Fruit fly (Drosophila melanogaster) whole organism, embryonic: Measurements from ENCODE around the gene CG34313.

Experiments
- Atf-2 ChIP-seq: fragments of 200-800 bp; sonication (Bioruptor generic); optimal IDR thresholded peaks from 2 replicates; lab custom pipeline; 2016; ENCODE audit warnings: missing biosample characterization, missing genetic modification characterization
- Bdp1 ChIP-seq: fragments of 200-800 bp; sonication (Bioruptor generic); optimal IDR thresholded peaks from 3 replicates; lab custom pipeline; 2016; ENCODE audit warnings: missing biosample characterization, missing genetic modification characterization
- C15 ChIP-seq: fragments of 200-800 bp; sonication (Bioruptor generic); IDR thresholded peaks from 3 replicates; pipeline ENCODE4 v1.3.6; 2022; ENCODE audit warnings: missing biosample characterization, missing genetic modification characterization
- CG11696 ChIP-seq: fragments of 200-800 bp; sonication (Bioruptor generic); IDR thresholded peaks from 2 replicates; pipeline ENCODE4 v1.3.6; 2022; ENCODE audit warnings: missing biosample characterization, missing genetic modification characterization
- CG11723 ChIP-seq: fragments of 200-800 bp; sonication (Bioruptor generic); optimal IDR thresholded peaks from 2 replicates; lab custom pipeline; 2017; ENCODE audit warnings: missing biosample characterization, mild to moderate bottlenecking, missing genetic modification characterization
- CG15073 ChIP-seq: fragments of 200-800 bp; sonication (Bioruptor generic); optimal IDR thresholded peaks from 2 replicates; lab custom pipeline; 2016; ENCODE audit warnings: missing biosample characterization, missing genetic modification characterization
- CG16813 ChIP-seq: fragments of 200-800 bp; sonication (Bioruptor generic); IDR thresholded peaks from 3 replicates; pipeline ENCODE4 v1.3.6; 2022; ENCODE audit warnings: missing biosample characterization, missing genetic modification characterization; ENCODE audit not compliant: partially characterized antibody
- CG18262 ChIP-seq: fragments of 200-800 bp; optimal IDR thresholded peaks from 3 replicates; lab custom pipeline; 2019; ENCODE audit warnings: missing biosample characterization, mild to moderate bottlenecking, missing genetic modification characterization, moderate library complexity
- CG18476 ChIP-seq: fragments of 200-800 bp; sonication (Bioruptor generic); optimal IDR thresholded peaks from 2 replicates; lab custom pipeline; 2016; ENCODE audit warnings: missing biosample characterization, mild to moderate bottlenecking, missing genetic modification characterization
- CG2202 ChIP-seq: fragments of 200-800 bp; sonication (Bioruptor generic); optimal IDR thresholded peaks from 2 replicates; lab custom pipeline; 2018; ENCODE audit warnings: missing biosample characterization, mild to moderate bottlenecking, missing genetic modification characterization
- CG30431 ChIP-seq: fragments of 200-800 bp; sonication (Bioruptor generic); optimal IDR thresholded peaks from 2 replicates; lab custom pipeline; 2017; ENCODE audit warnings: missing biosample characterization, missing genetic modification characterization
- CG3163 ChIP-seq: fragments of 200-800 bp; sonication (Bioruptor generic); optimal IDR thresholded peaks from 3 replicates; lab custom pipeline; 2016; ENCODE audit warnings: missing biosample characterization, missing genetic modification characterization
- CG4360 ChIP-seq: fragments of 200-800 bp; sonication (Bioruptor generic); IDR thresholded peaks from 2 replicates; pipeline ENCODE4 v1.3.6; 2022; ENCODE audit warnings: missing biosample characterization, missing genetic modification characterization
- CG5180 ChIP-seq: fragments of 200-800 bp; sonication (Bioruptor generic); optimal IDR thresholded peaks from 3 replicates; lab custom pipeline; 2017; ENCODE audit warnings: missing biosample characterization, missing genetic modification characterization, mild to moderate bottlenecking, moderate library complexity, missing genetic modification reagents
- CG6854 ChIP-seq: fragments of 200-800 bp; sonication (Bioruptor generic); optimal IDR thresholded peaks from 3 replicates; lab custom pipeline; 2017; ENCODE audit warnings: missing biosample characterization, mild to moderate bottlenecking, missing genetic modification characterization
- CG8359 ChIP-seq: fragments of 200-800 bp; sonication (Bioruptor generic); optimal IDR thresholded peaks from 2 replicates; lab custom pipeline; 2017; ENCODE audit warnings: missing biosample characterization, mild to moderate bottlenecking, missing genetic modification characterization, borderline replicate concordance
- CG8478 ChIP-seq: fragments of >200 bp; optimal IDR thresholded peaks from 2 replicates; lab custom pipeline; 2018
- CG8924 ChIP-seq: fragments of 200-800 bp; optimal IDR thresholded peaks from 3 replicates; lab custom pipeline; 2019; ENCODE audit warnings: missing biosample characterization, mild to moderate bottlenecking, missing genetic modification characterization, moderate library complexity
- CG9876 ChIP-seq: fragments of 200-800 bp; sonication (Bioruptor generic); optimal IDR thresholded peaks from 2 replicates; lab custom pipeline; 2016; ENCODE audit warnings: missing biosample characterization, missing genetic modification characterization
- CG9932 ChIP-seq: fragments of 200-800 bp; sonication (Bioruptor generic); IDR thresholded peaks from 2 replicates; pipeline ENCODE4 v1.3.6; 2022; ENCODE audit warnings: missing biosample characterization, missing genetic modification characterization
- CrebB ChIP-seq: fragments of 200-800 bp; sonication (Bioruptor generic); optimal IDR thresholded peaks from 3 replicates; lab custom pipeline; 2018; ENCODE audit warnings: missing biosample characterization, mild to moderate bottlenecking, missing genetic modification characterization
- Dip2 ChIP-seq: fragments of 200-800 bp; sonication (Bioruptor generic); IDR thresholded peaks from 2 replicates; pipeline ENCODE4 v1.3.6; 2022; ENCODE audit warnings: missing biosample characterization, missing genetic modification characterization
- Dip3 ChIP-seq: fragments of 200-800 bp; sonication (Bioruptor generic); optimal IDR thresholded peaks from 3 replicates; lab custom pipeline; 2016; ENCODE audit warnings: missing biosample characterization, missing genetic modification characterization
- Elba2 ChIP-seq: fragments of 200-800 bp; sonication (Bioruptor generic); optimal IDR thresholded peaks from 3 replicates; lab custom pipeline; 2016; ENCODE audit warnings: missing biosample characterization, missing genetic modification characterization
- Gug ChIP-seq: fragments of 200-800 bp; sonication (Bioruptor generic); IDR thresholded peaks from 4 replicates; pipeline ENCODE4 v1.3.6; 2022; ENCODE audit warnings: missing biosample characterization, missing genetic modification characterization
- HLHmδ ChIP-seq: fragments of 200-800 bp; sonication (Bioruptor generic); optimal IDR thresholded peaks from 2 replicates; lab custom pipeline; 2018; ENCODE audit warnings: missing biosample characterization, mild to moderate bottlenecking, missing genetic modification characterization, moderate library complexity
- HmgZ ChIP-seq: fragments of 200-800 bp; sonication (Bioruptor generic); optimal IDR thresholded peaks from 2 replicates; lab custom pipeline; 2018; ENCODE audit warnings: missing biosample characterization, mild to moderate bottlenecking, missing genetic modification characterization
- MTF-1 ChIP-seq: fragments of 200-800 bp; sonication (Bioruptor generic); optimal IDR thresholded peaks from 2 replicates; lab custom pipeline; 2018; ENCODE audit warnings: missing biosample characterization, mild to moderate bottlenecking, missing genetic modification characterization, borderline replicate concordance
- Mad ChIP-seq: fragments of 200-800 bp; sonication (Bioruptor generic); optimal IDR thresholded peaks from 2 replicates; lab custom pipeline; 2016; ENCODE audit warnings: missing biosample characterization, missing genetic modification characterization
- Nf-YA ChIP-seq: fragments of 200-800 bp; sonication (Bioruptor generic); IDR thresholded peaks from 2 replicates; pipeline ENCODE4 v1.3.6; 2022; ENCODE audit warnings: missing biosample characterization, missing genetic modification characterization
- NfI ChIP-seq: fragments of 200-800 bp; sonication (Bioruptor generic); optimal IDR thresholded peaks from 3 replicates; lab custom pipeline; 2018; ENCODE audit warnings: missing biosample characterization, mild to moderate bottlenecking, missing genetic modification characterization, moderate library complexity
- Pdp1 ChIP-seq, 2 experiments: fragments of 200-800 bp; sonication (Bioruptor generic); optimal IDR thresholded peaks; 3 replicates each; lab custom pipeline; 2016; ENCODE audit warnings: missing biosample characterization in 2 of 2, missing genetic modification characterization in 2 of 2, mild to moderate bottlenecking in 1 of 2, moderate library complexity in 1 of 2
- Ptx1 ChIP-seq: fragments of 200-800 bp; sonication (Bioruptor generic); IDR thresholded peaks from 2 replicates; pipeline ENCODE4 v1.3.6; 2022; ENCODE audit warnings: missing biosample characterization, missing genetic modification characterization
- Rfx ChIP-seq: fragments of 200-800 bp; sonication (Bioruptor generic); IDR thresholded peaks from 2 replicates; pipeline ENCODE4 v1.3.6; 2022; ENCODE audit warnings: missing biosample characterization, missing genetic modification characterization
- abd-A ChIP-seq: fragments of 200-800 bp; sonication (Bioruptor generic); optimal IDR thresholded peaks from 3 replicates; lab custom pipeline; 2019; ENCODE audit warnings: missing biosample characterization, mild to moderate bottlenecking, missing genetic modification characterization, moderate library complexity
- croc ChIP-seq: fragments of 200-800 bp; sonication (Bioruptor generic); conservative IDR thresholded peaks from 3 replicates; pipeline ENCODE4 v1.3.6; 2022; ENCODE audit warnings: missing biosample characterization, missing genetic modification characterization
- da ChIP-seq: fragments of 200-800 bp; sonication (Bioruptor generic); optimal IDR thresholded peaks from 2 replicates; lab custom pipeline; 2016; ENCODE audit warnings: missing biosample characterization, missing genetic modification characterization
- fd96Cb ChIP-seq: fragments of 200-800 bp; sonication (Bioruptor generic); optimal IDR thresholded peaks from 2 replicates; lab custom pipeline; 2018; ENCODE audit warnings: missing biosample characterization, mild to moderate bottlenecking, missing genetic modification characterization, moderate library complexity
- ftz-f1 ChIP-seq: fragments of 200-800 bp; sonication (Bioruptor generic); optimal IDR thresholded peaks from 2 replicates; lab custom pipeline; 2016; ENCODE audit warnings: missing biosample characterization, missing genetic modification characterization
- gfzf ChIP-seq: fragments of 200-800 bp; sonication (Bioruptor generic); optimal IDR thresholded peaks from 2 replicates; lab custom pipeline; 2016; ENCODE audit warnings: missing biosample characterization, mild to moderate bottlenecking, missing genetic modification characterization, moderate library complexity
- h ChIP-seq: fragments of >200 bp; optimal IDR thresholded peaks from 2 replicates; lab custom pipeline; 2017
- hkb ChIP-seq, 2 experiments: fragments of 200-800 bp in 1 of 2; fragments of >200 bp in 1 of 2; sonication (Bioruptor generic) in 1 of 2; IDR thresholded peaks in 1 of 2; optimal IDR thresholded peaks in 1 of 2; 2 replicates each; pipeline versions ENCODE4 v1.3.6 to Lab custom; 2017 to 2022; ENCODE audit warnings: missing biosample characterization in 1 of 2, missing genetic modification characterization in 1 of 2
- jigr1 ChIP-seq: fragments of 200-800 bp; sonication (Bioruptor generic); IDR thresholded peaks from 3 replicates; pipeline ENCODE4 v1.3.6; 2022; ENCODE audit warnings: missing biosample characterization, missing genetic modification characterization
- lilli ChIP-seq: fragments of 200-800 bp; sonication (Bioruptor generic); optimal IDR thresholded peaks from 3 replicates; lab custom pipeline; 2016; ENCODE audit warnings: missing biosample characterization, missing genetic modification characterization
- lov ChIP-seq, 2 experiments: fragments of 200-800 bp in 1 of 2; fragments of >200 bp in 1 of 2; sonication (Bioruptor generic) in 1 of 2; IDR thresholded peaks in 1 of 2; optimal IDR thresholded peaks in 1 of 2; 2 replicates in 1 of 2; 3 replicates in 1 of 2; pipeline versions ENCODE4 v1.3.6 to Lab custom; 2017 to 2022; ENCODE audit warnings: missing biosample characterization in 1 of 2, missing genetic modification characterization in 1 of 2
- sisA ChIP-seq: fragments of 200-800 bp; sonication (Bioruptor generic); IDR thresholded peaks from 2 replicates; pipeline ENCODE4 v1.3.6; 2022; ENCODE audit warnings: missing biosample characterization, missing genetic modification characterization
- sr ChIP-seq: fragments of 200-800 bp; sonication (Bioruptor generic); IDR thresholded peaks from 3 replicates; pipeline ENCODE4 v1.3.6; 2022; ENCODE audit warnings: missing biosample characterization, missing genetic modification characterization
- trem ChIP-seq: fragments of 200-800 bp; optimal IDR thresholded peaks from 3 replicates; lab custom pipeline; 2019; ENCODE audit warnings: missing biosample characterization, mild to moderate bottlenecking, missing genetic modification characterization, moderate library complexity
- trh ChIP-seq: fragments of 200-800 bp; sonication (Bioruptor generic); optimal IDR thresholded peaks from 2 replicates; lab custom pipeline; 2016; ENCODE audit warnings: missing biosample characterization, missing genetic modification characterization
- unc-4 ChIP-seq: fragments of 200-800 bp; sonication (Bioruptor generic); IDR thresholded peaks from 2 replicates; pipeline ENCODE4 v1.3.6; 2022; ENCODE audit warnings: missing biosample characterization, missing genetic modification characterization; ENCODE audit not compliant: partially characterized antibody
- yki ChIP-seq: fragments of >200 bp; optimal IDR thresholded peaks from 3 replicates; lab custom pipeline; 2018
- zen2 ChIP-seq: fragments of 200-800 bp; sonication (Bioruptor generic); IDR thresholded peaks from 3 replicates; pipeline ENCODE4 v1.3.6; 2022; ENCODE audit warnings: missing biosample characterization, missing genetic modification characterization; ENCODE audit not compliant: partially characterized antibody

The CG34313 gene

dm6 chr2L:16879288-16879687, at the start of gene CG34313, which contains the start of the genes CG32832 and CG31743 (continued):
- TF ChIP-seq CG15073 (GFP tag; lab: Kevin White, UChicago) = no peak
- no peak for TF ChIP-seq CG30431 (GFP tag; lab: Kevin White, UChicago)
- TF ChIP-seq lov (optimal IDR thresholded peaks at IDR 0.05; lab: Kevin White, UChicago) = no peak
- no peak for TF ChIP-seq lov (GFP tag; IDR thresholded peaks at IDR 0.05; lab: Robert Waterston, UW)
- TF ChIP-seq CG9932 = no peak
- peak; percentile 82 for TF ChIP-seq unc-4 (GFP tag; lab: Robert Waterston, UW)
- TF ChIP-seq fd96Cb = no peak
- TF ChIP-seq ftz-f1 (GFP tag; lab: Kevin White, UChicago) = no peak
- no peak for TF ChIP-seq da
- no peak for TF ChIP-seq CrebB (tag; lab: Kevin White, UChicago)
- no peak for TF ChIP-seq CG8478 (lab: Kevin White, UChicago)
- no peak for TF ChIP-seq C15
- TF ChIP-seq CG9876 (GFP tag; lab: Kevin White, UChicago) = no peak
- no peak for TF ChIP-seq Rfx (GFP tag; lab: Robert Waterston, UW)
- no peak for TF ChIP-seq CG2202 (tag; lab: Kevin White, UChicago)
- no peak for TF ChIP-seq CG18262 (tag; lab: Kevin White, UChicago)
- no peak for TF ChIP-seq CG4360 (GFP tag; lab: Robert Waterston, UW)
- no peak for TF ChIP-seq Elba2 (GFP tag; lab: Kevin White, UChicago)
- TF ChIP-seq Pdp1 (GFP tag; optimal IDR thresholded peaks at IDR 0.05; lab: Kevin White, UChicago) = peak in 1 of 2 experiments; percentile 30
- TF ChIP-seq CG16813 (GFP tag; lab: Robert Waterston, UW) = peak; percentile 74
- TF ChIP-seq Atf-2 (GFP tag; lab: Kevin White, UChicago) = no peak
- no peak for TF ChIP-seq h (lab: Kevin White, UChicago)
- no peak for TF ChIP-seq CG3163 (GFP tag; lab: Kevin White, UChicago)
- peak; percentile 66 for TF ChIP-seq HmgZ (tag; lab: Kevin White, UChicago)
- TF ChIP-seq CG8924 (tag; lab: Kevin White, UChicago) = no peak
- no peak for TF ChIP-seq MTF-1 (GFP tag; lab: Kevin White, UChicago)
- TF ChIP-seq gfzf (GFP tag; lab: Kevin White, UChicago) = no peak
- no peak for TF ChIP-seq CG8359 (GFP tag; lab: Kevin White, UChicago)
- no peak for TF ChIP-seq Nf-YA
- TF ChIP-seq trem = peak; percentile 93
- TF ChIP-seq jigr1 (GFP tag; lab: Robert Waterston, UW) = no peak
- TF ChIP-seq yki (lab: Kevin White, UChicago) = no peak
- TF ChIP-seq croc (GFP tag; lab: Robert Waterston, UW) = no peak
- no peak for TF ChIP-seq HLHmδ (GFP tag; lab: Kevin White, UChicago)
- TF ChIP-seq CG11723 (GFP tag; lab: Kevin White, UChicago) = no peak
- TF ChIP-seq Bdp1 (GFP tag; lab: Kevin White, UChicago) = no peak
- no peak for TF ChIP-seq CG6854 (GFP tag; lab: Kevin White, UChicago)
- no peak for TF ChIP-seq Dip2 (GFP tag; lab: Robert Waterston, UW)
- no peak for TF ChIP-seq NfI (GFP tag; lab: Kevin White, UChicago)
- TF ChIP-seq zen2 (GFP tag; lab: Robert Waterston, UW) = peak; percentile 64; the same call in 1 of the 3 replicates
- no peak for TF ChIP-seq sr
- TF ChIP-seq sisA (GFP tag; lab: Robert Waterston, UW) = no peak
- no peak for TF ChIP-seq Mad (GFP tag; lab: Kevin White, UChicago)
- TF ChIP-seq hkb (optimal IDR thresholded peaks at IDR 0.05; lab: Kevin White, UChicago) = no peak
- TF ChIP-seq hkb (GFP tag; IDR thresholded peaks at IDR 0.05; lab: Robert Waterston, UW) = no peak
- no peak for TF ChIP-seq lilli (GFP tag; lab: Kevin White, UChicago)
- TF ChIP-seq CG5180 = no peak
- TF ChIP-seq CG11696 = no peak
- no peak for TF ChIP-seq abd-A (tag; lab: Kevin White, UChicago)
- TF ChIP-seq trh (GFP tag; lab: Kevin White, UChicago) = no peak
- no peak for TF ChIP-seq Ptx1 (GFP tag; lab: Robert Waterston, UW)
- no peak for TF ChIP-seq Gug (GFP tag; lab: Robert Waterston, UW)
- no peak for TF ChIP-seq CG18476
- no peak for TF ChIP-seq Dip3 (GFP tag; lab: Kevin White, UChicago)
